Fruit fly (Drosophila melanogaster): ENCODE results near the gene Trf2.
A peak's percentile ranks its signal among the peaks of the same experiment; 100 is the strongest.

Gene Trf2

dm6 chrX:8436656-8437284 lies 27.7 kb downstream of the Trf2 start, which contains the start of gene CG1440 (continued):
- 0 out of 2 replicates have a peak, but pooled peaks have one; percentile 24 for TF ChIP-seq CG32767 (GFP tag; IDR thresholded peaks at IDR 0.05)
- peak; percentile 66 for TF ChIP-seq CG12391 (tag; optimal IDR thresholded peaks at IDR 0.05)
- TF ChIP-seq Hr3 (GFP tag; optimal IDR thresholded peaks at IDR 0.05), result peak; percentile 25
- no peak for TF ChIP-seq CG7745 (tag; optimal IDR thresholded peaks at IDR 0.05)
- no peak for TF ChIP-seq Rx (GFP tag; IDR thresholded peaks at IDR 0.05)
- TF ChIP-seq CG33557 (GFP tag; optimal IDR thresholded peaks at IDR 0.05), result no peak
- TF ChIP-seq CG1603 (tag; optimal IDR thresholded peaks at IDR 0.05), result peak; percentile 69
- no peak for TF ChIP-seq CG10321 (GFP tag; IDR thresholded peaks at IDR 0.05)
- peak; percentile 75 for TF ChIP-seq gfzf (GFP tag; optimal IDR thresholded peaks at IDR 0.05)
- TF ChIP-seq disco-r (GFP tag; optimal IDR thresholded peaks at IDR 0.05), result no peak
- TF ChIP-seq CG15601 (tag; optimal IDR thresholded peaks at IDR 0.05), result peak; percentile 29
- TF ChIP-seq MBD-R2 (GFP tag; IDR thresholded peaks at IDR 0.05), result peak; percentile 75
- TF ChIP-seq vvl (GFP tag; IDR thresholded peaks at IDR 0.05), result no peak
- TF ChIP-seq lov (optimal IDR thresholded peaks at IDR 0.05), result no peak
- TF ChIP-seq lov (GFP tag; IDR thresholded peaks at IDR 0.05), result no peak
- peak; percentile 13 for TF ChIP-seq CG33213 (GFP tag; optimal IDR thresholded peaks at IDR 0.05)
- peak; percentile 33; the same call in 1 of the 2 replicates for TF ChIP-seq slbo (GFP tag; IDR thresholded peaks at IDR 0.05)
- TF ChIP-seq ftz-f1 (GFP tag; optimal IDR thresholded peaks at IDR 0.05), result no peak
- no peak for TF ChIP-seq Dref (GFP tag; IDR thresholded peaks at IDR 0.05)
- TF ChIP-seq pho (GFP tag; optimal IDR thresholded peaks at IDR 0.05), result peak; percentile 28
- TF ChIP-seq CG2129 (GFP tag; IDR thresholded peaks at IDR 0.05; ENCODE audit: partially characterized antibody), result no peak
- TF ChIP-seq ttk (GFP tag; IDR thresholded peaks at IDR 0.05), result no peak
- TF ChIP-seq CG1792 (GFP tag; optimal IDR thresholded peaks at IDR 0.05), result no peak
- TF ChIP-seq CG32532 (GFP tag; IDR thresholded peaks at IDR 0.05), result peak; percentile 24; the same call in 1 of the 2 replicates
- TF ChIP-seq bab2 (GFP tag; optimal IDR thresholded peaks at IDR 0.05), result peak; percentile 30
- TF ChIP-seq cwo (GFP tag; optimal IDR thresholded peaks at IDR 0.05), result no peak
- TF ChIP-seq CG14441 (GFP tag; IDR thresholded peaks at IDR 0.05), result no peak
- TF ChIP-seq Dip3 (GFP tag; optimal IDR thresholded peaks at IDR 0.05), result peak; percentile 40
- no peak for TF ChIP-seq Lpt (GFP tag; optimal IDR thresholded peaks at IDR 0.05)
- TF ChIP-seq CG5180 (GFP tag; optimal IDR thresholded peaks at IDR 0.05), result no peak
- TF ChIP-seq Hey (tag; optimal IDR thresholded peaks at IDR 0.05), result no peak
- TF ChIP-seq CG4707 (GFP tag; optimal IDR thresholded peaks at IDR 0.05), result no peak
- TF ChIP-seq CG2889 (GFP tag; IDR thresholded peaks at IDR 0.05), result 0 out of 3 replicates have a peak, but pooled peaks have one; percentile 31
- TF ChIP-seq Hr78 (GFP tag; optimal IDR thresholded peaks at IDR 0.05), result no peak
- no peak for TF ChIP-seq al (GFP tag; IDR thresholded peaks at IDR 0.05)
- TF ChIP-seq CG13775 (GFP tag; optimal IDR thresholded peaks at IDR 0.05), result peak; percentile 16
- TF ChIP-seq CG2120 (GFP tag; optimal IDR thresholded peaks at IDR 0.05), result peak; percentile 56
- no peak for TF ChIP-seq dmrt99B (tag; optimal IDR thresholded peaks at IDR 0.05)
- TF ChIP-seq CG11093 (GFP tag; IDR thresholded peaks at IDR 0.05), result no peak
- no peak for TF ChIP-seq CG4730 (GFP tag; IDR thresholded peaks at IDR 0.05)
- TF ChIP-seq B-H1 (GFP tag; IDR thresholded peaks at IDR 0.05), result no peak
- TF ChIP-seq row (GFP tag; IDR thresholded peaks at IDR 0.05), result peak; percentile 44; the same call in 2 of the 3 replicates
- TF ChIP-seq Doc2 (GFP tag; IDR thresholded peaks at IDR 0.05), result no peak
- TF ChIP-seq CG17361 (GFP tag; IDR thresholded peaks at IDR 0.05), result peak; percentile 43; the same call in 2 of the 3 replicates
- no peak for TF ChIP-seq dimm (GFP tag; IDR thresholded peaks at IDR 0.05)
- TF ChIP-seq NK7.1 (GFP tag; optimal IDR thresholded peaks at IDR 0.05), result no peak
- TF ChIP-seq slp2 (GFP tag; optimal IDR thresholded peaks at IDR 0.05), result no peak
- TF ChIP-seq Ets97D (GFP tag; optimal IDR thresholded peaks at IDR 0.05), result peak; percentile 84
- TF ChIP-seq HmgD (GFP tag; optimal IDR thresholded peaks at IDR 0.05), result no peak
- TF ChIP-seq dmrt11E (tag; optimal IDR thresholded peaks at IDR 0.05), result peak; percentile 24
- TF ChIP-seq Ets65A (GFP tag), result peak; percentile 31

Data from whole organism, embryonic.